Worm (Caenorhabditis elegans) whole organism, early embryonic: ENCODE measurements around the gene ztf-7.

ENCODE experiments used
- B0310.2 ChIP-seq: sonication (generic microtip); optimal IDR thresholded peaks from 2 replicates; lab custom pipeline; 2016; ENCODE audit warnings: mild to moderate bottlenecking, missing genetic modification characterization, missing compliant biosample characterization
- F13C5.2 ChIP-seq: sonication (generic microtip); optimal IDR thresholded peaks from 2 replicates; lab custom pipeline; 2017; ENCODE audit warnings: mild to moderate bottlenecking, missing genetic modification characterization, inconsistent platforms, missing compliant biosample characterization
- aly-1 ChIP-seq: sonication (generic microtip); optimal IDR thresholded peaks from 2 replicates; lab custom pipeline; 2016; ENCODE audit warnings: missing genetic modification characterization, missing compliant biosample characterization
- ama-1 ChIP-seq: fragments of 150-350 bp; optimal IDR thresholded peaks from 2 replicates; lab custom pipeline; 2014
- ceh-13 ChIP-seq: fragments of 200-800 bp; sonication (Bioruptor generic); optimal IDR thresholded peaks from 2 replicates; lab custom pipeline; 2018; ENCODE audit warnings: mild to moderate bottlenecking, missing genetic modification characterization, missing compliant biosample characterization
- ceh-36 ChIP-seq: sonication (generic microtip); optimal IDR thresholded peaks from 2 replicates; lab custom pipeline; 2016; ENCODE audit warnings: missing genetic modification characterization, inconsistent platforms, missing compliant biosample characterization
- ets-7 ChIP-seq: sonication (generic microtip); optimal IDR thresholded peaks from 2 replicates; lab custom pipeline; 2016; ENCODE audit warnings: missing genotype, missing genetic modification characterization, missing compliant biosample characterization
- flt-1 ChIP-seq: fragments of 200-800 bp; sonication (Bioruptor generic); IDR thresholded peaks from 2 replicates; pipeline ENCODE4 v1.3.6; 2022; ENCODE audit warnings: missing genetic modification characterization, missing compliant biosample characterization
- hmbx-1 ChIP-seq: sonication (generic microtip); optimal IDR thresholded peaks from 2 replicates; lab custom pipeline; 2016; ENCODE audit warnings: mild to moderate bottlenecking, missing genetic modification characterization, missing compliant biosample characterization
- hmg-4 ChIP-seq: fragments of 200-800 bp; sonication (Bioruptor generic); optimal IDR thresholded peaks from 2 replicates; lab custom pipeline; 2018; ENCODE audit warnings: mild to moderate bottlenecking, missing genetic modification characterization, missing compliant biosample characterization
- hnd-1 ChIP-seq: sonication (generic microtip); optimal IDR thresholded peaks from 2 replicates; lab custom pipeline; 2016; ENCODE audit warnings: missing genetic modification characterization, missing compliant biosample characterization
- pes-1 ChIP-seq: fragments of 200-800 bp; sonication (Bioruptor generic); IDR thresholded peaks from 2 replicates; pipeline ENCODE4 v1.3.6; 2022; ENCODE audit warnings: missing genetic modification reagents, missing genetic modification characterization, missing compliant biosample characterization
- scrt-1 ChIP-seq: fragments of 200-800 bp; sonication (Bioruptor generic); IDR thresholded peaks from 2 replicates; pipeline ENCODE4 v1.3.6; 2022; ENCODE audit warnings: missing genetic modification characterization, missing compliant biosample characterization
- sea-1 ChIP-seq: fragments of 200-800 bp; sonication (Bioruptor generic); conservative IDR thresholded peaks from 2 replicates; pipeline ENCODE4 v1.3.6; 2022; ENCODE audit warnings: missing genetic modification characterization, missing compliant biosample characterization
- tbx-11 ChIP-seq: fragments of 200-800 bp; sonication (Bioruptor generic); IDR thresholded peaks from 2 replicates; pipeline ENCODE4 v1.3.6; 2022; ENCODE audit warnings: missing genetic modification characterization, missing compliant biosample characterization
- tbx-37 ChIP-seq: fragments of 200-800 bp; sonication (Bioruptor generic); conservative IDR thresholded peaks from 2 replicates; pipeline ENCODE4 v1.3.6; 2022; ENCODE audit warnings: missing genetic modification reagents, missing genetic modification characterization, missing compliant biosample characterization
- tra-4 ChIP-seq: sonication (generic microtip); optimal IDR thresholded peaks from 2 replicates; lab custom pipeline; 2017; ENCODE audit warnings: missing genetic modification characterization, missing compliant biosample characterization

Gene ztf-7

ce11 chrV:9753554-9753953, 36.0 kb downstream of the ztf-7 start:
- TF ChIP-seq tra-4 (tag; lab: Kevin White, UChicago) (no peak), flt-1 (no peak), pes-1 (GFP tag; lab: Robert Waterston, UW) (no peak), tbx-37 (GFP tag; lab: Robert Waterston, UW) (no peak), ets-7 (tag; lab: Kevin White, UChicago) (no peak), B0310.2 (no peak), hnd-1 (tag; lab: Kevin White, UChicago) (no peak), ama-1 (lab: Kevin White, UChicago) (no peak), scrt-1 (GFP tag; lab: Robert Waterston, UW) (no peak), hmg-4 (GFP tag; lab: Kevin White, UChicago) (no peak), F13C5.2 (tag; lab: Kevin White, UChicago) (no peak), hmbx-1 (tag; lab: Kevin White, UChicago) (no peak)

- TF ChIP-seq hmbx-1 (tag; lab: Kevin White, UChicago) (no peak), hnd-1 (tag; lab: Kevin White, UChicago) (no peak), sea-1 (GFP tag; lab: Robert Waterston, UW) (no peak), tbx-11 (GFP tag; lab: Robert Waterston, UW) (no peak), tbx-37 (GFP tag; lab: Robert Waterston, UW) (no peak), F13C5.2 (tag; lab: Kevin White, UChicago) (no peak), flt-1 (no peak), ceh-13 (GFP tag; lab: Kevin White, UChicago) (no peak), hmg-4 (GFP tag; lab: Kevin White, UChicago) (no peak), ama-1 (lab: Kevin White, UChicago) (no peak), ceh-36 (tag; lab: Kevin White, UChicago) (no peak), tra-4 (tag; lab: Kevin White, UChicago) (no peak), ets-7 (tag; lab: Kevin White, UChicago) (no peak), pes-1 (GFP tag; lab: Robert Waterston, UW) (no peak), scrt-1 (GFP tag; lab: Robert Waterston, UW) (no peak), B0310.2 (no peak), aly-1 (no peak)
Measured at ce11 chrV:9752918-9753317, 36.6 kb downstream of the ztf-7 start, which contains the start of gene F58E6.6. Gene F58E6.6, minus strand, starts transcription at chrV:9753018.

ce11 chrV:9750308-9750707, 39.2 kb downstream of the ztf-7 start, which contains the start of gene F58E6.4:
Gene F58E6.4, minus strand, starts transcription at chrV:9750408.
- TF ChIP-seq ceh-13 (GFP tag; lab: Kevin White, UChicago): no peak
- TF ChIP-seq hmg-4 (GFP tag; lab: Kevin White, UChicago): no peak
- no peak for TF ChIP-seq F13C5.2 (tag; lab: Kevin White, UChicago)
- no peak for TF ChIP-seq hnd-1 (tag; lab: Kevin White, UChicago)
- no peak for TF ChIP-seq tra-4 (tag; lab: Kevin White, UChicago)
- no peak for TF ChIP-seq pes-1 (GFP tag; lab: Robert Waterston, UW)
- TF ChIP-seq tbx-11 (GFP tag; lab: Robert Waterston, UW): no peak
- TF ChIP-seq B0310.2: no peak
- no peak for TF ChIP-seq sea-1 (GFP tag; lab: Robert Waterston, UW)
- no peak for TF ChIP-seq hmbx-1 (tag; lab: Kevin White, UChicago)
- no peak for TF ChIP-seq ama-1 (lab: Kevin White, UChicago)
- TF ChIP-seq aly-1: no peak
- no peak for TF ChIP-seq ceh-36 (tag; lab: Kevin White, UChicago)
- TF ChIP-seq flt-1: no peak
- TF ChIP-seq tbx-37 (GFP tag; lab: Robert Waterston, UW): no peak
- TF ChIP-seq scrt-1 (GFP tag; lab: Robert Waterston, UW): no peak
- TF ChIP-seq ets-7 (tag; lab: Kevin White, UChicago): no peak

ce11 chrV:9744934-9745333, 44.6 kb downstream of the ztf-7 start, which contains the start of gene F58E6.13:
Gene F58E6.13, plus strand, starts transcription at chrV:9745234.
- TF ChIP-seq pes-1 (GFP tag; lab: Robert Waterston, UW) (no peak), aly-1 (no peak), F13C5.2 (tag; lab: Kevin White, UChicago) (no peak), hmbx-1 (tag; lab: Kevin White, UChicago) (no peak), hnd-1 (tag; lab: Kevin White, UChicago) (no peak), tbx-37 (GFP tag; lab: Robert Waterston, UW) (no peak), ceh-13 (GFP tag; lab: Kevin White, UChicago) (no peak)

- TF ChIP-seq hnd-1 (tag; lab: Kevin White, UChicago) (no peak), scrt-1 (GFP tag; lab: Robert Waterston, UW) (no peak), hmg-4 (GFP tag; lab: Kevin White, UChicago) (no peak), ceh-36 (tag; lab: Kevin White, UChicago) (no peak), tbx-11 (GFP tag; lab: Robert Waterston, UW) (no peak), flt-1 (no peak), tbx-37 (GFP tag; lab: Robert Waterston, UW) (no peak), ets-7 (tag; lab: Kevin White, UChicago) (no peak), ceh-13 (GFP tag; lab: Kevin White, UChicago) (no peak), ama-1 (lab: Kevin White, UChicago) (no peak), pes-1 (GFP tag; lab: Robert Waterston, UW) (no peak), aly-1 (no peak), B0310.2 (no peak), F13C5.2 (tag; lab: Kevin White, UChicago) (no peak)
Measured at ce11 chrV:9740858-9741257, 48.6 kb downstream of the ztf-7 start, which contains the start of gene sta-2. Gene sta-2, plus strand, starts transcription at chrV:9741206.

- no peak for TF ChIP-seq tbx-11 (GFP tag; lab: Robert Waterston, UW)
- no peak for TF ChIP-seq F13C5.2 (tag; lab: Kevin White, UChicago)
- TF ChIP-seq scrt-1 (GFP tag; lab: Robert Waterston, UW): no peak
- TF ChIP-seq ets-7 (tag; lab: Kevin White, UChicago): no peak
- TF ChIP-seq B0310.2: no peak
- TF ChIP-seq sea-1 (GFP tag; lab: Robert Waterston, UW): no peak
- TF ChIP-seq hmbx-1 (tag; lab: Kevin White, UChicago): no peak
- TF ChIP-seq tbx-37 (GFP tag; lab: Robert Waterston, UW): no peak
- TF ChIP-seq hmg-4 (GFP tag; lab: Kevin White, UChicago): no peak
Measured at ce11 chrV:9739402-9739801, 50.1 kb downstream of the ztf-7 start, which contains the start of gene marc-1. Gene marc-1, plus strand, starts transcription at chrV:9739702.
